Fruit fly (Drosophila melanogaster): Measurements from ENCODE around the gene Rad60.

Rad60 gene

dm6 chr3R:23251256-23251655, at the start of gene Rad60, which contains the start of gene EloA:
Rad60 (minus strand) TSS chr3R:23251477.
EloA (plus strand) TSS chr3R:23251563.
- TF ChIP-seq CG9948 (tag; optimal IDR thresholded peaks at IDR 0.05) (peak; percentile 26), Pif1B (GFP tag; optimal IDR thresholded peaks at IDR 0.05) (peak; percentile 65), CG10348 (GFP tag; IDR thresholded peaks at IDR 0.05) (no peak), CG15710 (tag; optimal IDR thresholded peaks at IDR 0.05) (peak; percentile 60), CG34367 (tag; optimal IDR thresholded peaks at IDR 0.05) (peak; percentile 41), CG32121 (GFP tag; IDR thresholded peaks at IDR 0.05) (0 out of 2 replicates have a peak, but pooled peaks have one; percentile 12), rn (GFP tag; IDR thresholded peaks at IDR 0.05) (0 out of 2 replicates have a peak, but pooled peaks have one; percentile 24), CG13204 (GFP tag; optimal IDR thresholded peaks at IDR 0.05) (no peak), EcR (GFP tag; optimal IDR thresholded peaks at IDR 0.05) (no peak), CG17806 (tag; optimal IDR thresholded peaks at IDR 0.05) (peak; percentile 48), CG4496 (GFP tag; IDR thresholded peaks at IDR 0.05) (peak; percentile 81), Snoo (tag; optimal IDR thresholded peaks at IDR 0.05) (peak; percentile 59), D1 (tag; optimal IDR thresholded peaks at IDR 0.05) (no peak), CG8301 (tag; optimal IDR thresholded peaks at IDR 0.05) (peak; percentile 48), fd96Ca (GFP tag; IDR thresholded peaks at IDR 0.05) (peak; percentile 79), CG14655 (GFP tag; optimal IDR thresholded peaks at IDR 0.05) (no peak), Ets98B (GFP tag; IDR thresholded peaks at IDR 0.05) (peak; percentile 70), gl (tag; optimal IDR thresholded peaks at IDR 0.05) (peak; percentile 33), CG8159 (tag; optimal IDR thresholded peaks at IDR 0.05) (peak; percentile 58)

DNA sequence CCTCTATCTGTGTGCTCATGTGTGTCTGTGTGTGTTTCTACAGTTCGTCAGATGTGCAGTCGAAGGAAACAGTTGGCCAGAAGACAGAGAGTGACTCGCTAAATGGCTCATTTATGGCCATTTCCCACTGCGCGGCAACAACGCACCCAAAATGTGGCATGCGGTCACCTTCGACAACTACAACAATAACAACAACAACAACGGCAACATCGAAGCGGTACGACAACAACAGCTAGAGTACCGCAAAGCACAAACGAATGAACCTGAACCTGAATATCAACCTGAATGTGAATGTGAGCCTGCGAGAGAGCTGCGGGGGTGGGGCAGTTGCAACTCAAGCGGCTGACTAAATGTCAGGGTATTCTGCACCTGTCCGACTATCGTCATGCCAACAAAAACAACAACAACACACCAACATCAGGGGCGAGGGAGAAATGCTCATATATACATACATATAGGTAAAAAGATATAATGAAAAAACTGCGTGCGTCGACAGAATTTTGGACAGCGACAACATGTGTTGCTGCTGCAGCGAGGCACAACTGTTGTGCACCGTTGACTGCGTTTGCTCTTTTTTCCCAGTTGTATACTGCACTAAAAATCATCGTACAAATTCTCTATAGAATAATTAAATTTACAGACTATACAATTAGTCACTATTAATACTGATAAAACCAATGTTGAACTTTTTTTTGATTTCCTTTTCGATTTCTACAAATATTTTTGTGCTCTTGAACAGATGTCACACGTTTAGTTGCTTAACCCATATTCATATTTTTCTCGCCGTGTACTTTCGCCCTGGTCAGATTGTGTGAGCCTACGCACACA, 49.0 kb upstream of the Rad60 start:
- TF ChIP-seq CG8159 (tag; optimal IDR thresholded peaks at IDR 0.05) (no peak), Ets98B (GFP tag; IDR thresholded peaks at IDR 0.05) (no peak), gl (tag; optimal IDR thresholded peaks at IDR 0.05) (no peak), CG32121 (GFP tag; IDR thresholded peaks at IDR 0.05) (no peak), Snoo (tag; optimal IDR thresholded peaks at IDR 0.05) (no peak), CG15710 (tag; optimal IDR thresholded peaks at IDR 0.05) (peak; percentile 30), Pif1A (GFP tag; optimal IDR thresholded peaks at IDR 0.05) (no peak), Pif1B (GFP tag; optimal IDR thresholded peaks at IDR 0.05) (peak; percentile 28), CG8301 (tag; optimal IDR thresholded peaks at IDR 0.05) (no peak), CG34367 (tag; optimal IDR thresholded peaks at IDR 0.05) (peak; percentile 24), CG14655 (GFP tag; optimal IDR thresholded peaks at IDR 0.05) (peak; percentile 27), CG4496 (GFP tag; IDR thresholded peaks at IDR 0.05) (no peak), D1 (tag; optimal IDR thresholded peaks at IDR 0.05) (no peak)

dm6 chr3R:23297132-23297862, 46.0 kb upstream of the Rad60 start:
- no peak for TF ChIP-seq CG12605 (GFP tag; IDR thresholded peaks at IDR 0.05)
- TF ChIP-seq CG15710 (tag; optimal IDR thresholded peaks at IDR 0.05): peak; percentile 6
- TF ChIP-seq CG4496 (GFP tag; IDR thresholded peaks at IDR 0.05): no peak
- TF ChIP-seq CG8159 (tag; optimal IDR thresholded peaks at IDR 0.05): peak; percentile 18
- TF ChIP-seq CG14655 (GFP tag; optimal IDR thresholded peaks at IDR 0.05): peak; percentile 25
- no peak for TF ChIP-seq CG13204 (GFP tag; optimal IDR thresholded peaks at IDR 0.05)
- no peak for TF ChIP-seq CG9948 (tag; optimal IDR thresholded peaks at IDR 0.05)
- peak; percentile 28 for TF ChIP-seq Snoo (tag; optimal IDR thresholded peaks at IDR 0.05)
- TF ChIP-seq Ets98B (GFP tag; IDR thresholded peaks at IDR 0.05): no peak
- TF ChIP-seq CG17806 (tag; optimal IDR thresholded peaks at IDR 0.05): no peak

DNA sequence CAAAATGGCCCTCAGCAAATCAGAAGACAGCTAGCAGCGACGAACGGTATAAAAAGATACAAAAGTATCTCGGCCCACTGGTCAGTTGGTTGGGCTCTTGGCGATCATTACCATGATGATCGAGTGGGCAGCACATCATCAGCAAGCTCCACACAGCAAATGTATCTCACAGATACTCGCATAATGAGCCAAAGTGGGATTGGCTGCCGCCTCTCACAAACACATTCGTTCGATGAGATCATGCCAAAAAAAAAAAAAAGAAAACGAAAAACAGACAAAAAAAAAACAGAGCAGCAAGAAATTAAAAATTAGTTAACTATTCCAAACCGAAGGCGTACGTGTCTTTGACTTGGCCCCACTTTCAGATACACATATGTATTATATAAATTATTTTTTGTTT, 44.9 kb upstream of the Rad60 start:
- TF ChIP-seq CG15710 (tag; optimal IDR thresholded peaks at IDR 0.05) (no peak), CG8159 (tag; optimal IDR thresholded peaks at IDR 0.05) (no peak), CG34367 (tag; optimal IDR thresholded peaks at IDR 0.05) (no peak), CG9948 (tag; optimal IDR thresholded peaks at IDR 0.05) (no peak), CG8301 (tag; optimal IDR thresholded peaks at IDR 0.05) (no peak), CG12605 (GFP tag; IDR thresholded peaks at IDR 0.05) (0 out of 2 replicates have a peak, but pooled peaks have one; percentile 13), CG32121 (GFP tag; IDR thresholded peaks at IDR 0.05) (no peak), CG14655 (GFP tag; optimal IDR thresholded peaks at IDR 0.05) (no peak)

DNA sequence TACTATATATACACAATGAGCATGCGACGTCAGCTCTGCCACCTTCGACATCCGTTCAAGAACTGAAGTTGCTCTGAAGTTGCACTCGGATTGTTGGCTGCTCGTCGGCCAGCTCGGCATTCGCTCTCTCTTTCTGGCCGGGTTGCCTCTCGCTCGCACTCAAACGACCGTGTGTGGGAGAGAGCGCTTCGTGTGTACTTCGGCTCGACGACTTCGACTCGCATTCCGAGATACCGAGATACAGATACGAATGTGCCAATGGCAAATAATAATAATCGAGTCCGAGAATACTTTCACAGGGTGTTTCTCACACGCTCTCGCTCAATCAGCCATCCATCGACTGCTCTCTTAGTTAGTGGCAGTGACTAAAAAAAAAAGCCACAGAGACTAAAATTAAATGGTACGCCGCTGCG, 44.1 kb upstream of the Rad60 start:
- TF ChIP-seq CG13204 (GFP tag; optimal IDR thresholded peaks at IDR 0.05) (peak; percentile 65), CG8301 (tag; optimal IDR thresholded peaks at IDR 0.05) (peak; percentile 49), fd96Ca (GFP tag; IDR thresholded peaks at IDR 0.05) (peak; percentile 77; the same call in 2 of the 3 replicates), Pif1A (GFP tag; optimal IDR thresholded peaks at IDR 0.05) (peak; percentile 81), CG12605 (GFP tag; IDR thresholded peaks at IDR 0.05) (peak; percentile 75), CG17806 (tag; optimal IDR thresholded peaks at IDR 0.05) (peak; percentile 42), CG9948 (tag; optimal IDR thresholded peaks at IDR 0.05) (peak; percentile 35), CG14655 (GFP tag; optimal IDR thresholded peaks at IDR 0.05) (peak; percentile 58), rn (GFP tag; IDR thresholded peaks at IDR 0.05) (0 out of 2 replicates have a peak, but pooled peaks have one; percentile 14), gl (tag; optimal IDR thresholded peaks at IDR 0.05) (peak; percentile 80), Ets98B (GFP tag; IDR thresholded peaks at IDR 0.05) (peak; percentile 81), Pif1B (GFP tag; optimal IDR thresholded peaks at IDR 0.05) (peak; percentile 65), CG34367 (tag; optimal IDR thresholded peaks at IDR 0.05) (peak; percentile 59), EcR (GFP tag; optimal IDR thresholded peaks at IDR 0.05) (peak; percentile 60), CG32121 (GFP tag; IDR thresholded peaks at IDR 0.05) (peak; percentile 82), CG15710 (tag; optimal IDR thresholded peaks at IDR 0.05) (peak; percentile 37), CG10348 (GFP tag; IDR thresholded peaks at IDR 0.05) (no peak), Snoo (tag; optimal IDR thresholded peaks at IDR 0.05) (peak; percentile 64), CG8159 (tag; optimal IDR thresholded peaks at IDR 0.05) (peak; percentile 50), D1 (tag; optimal IDR thresholded peaks at IDR 0.05) (peak; percentile 20), CG4496 (GFP tag; IDR thresholded peaks at IDR 0.05) (peak; percentile 94)
